Fruit fly (Drosophila melanogaster) whole organism, embryonic: ENCODE measurements around the gene CG14088.
A peak's percentile ranks its signal among the peaks of the same experiment; 100 is the strongest.

Source experiments
- Ada2b ChIP-seq: fragments of 200-800 bp; sonication (Bioruptor generic); IDR thresholded peaks from 2 replicates; pipeline ENCODE4 v1.3.6; 2022; ENCODE audit warnings: missing biosample characterization, missing genetic modification characterization
- B-H1 ChIP-seq: fragments of 200-800 bp; sonication (Bioruptor generic); IDR thresholded peaks from 3 replicates; pipeline ENCODE4 v1.3.6; 2022; ENCODE audit warnings: missing biosample characterization, missing genetic modification characterization
- CG10267 ChIP-seq: fragments of 200-800 bp; sonication (Bioruptor generic); optimal IDR thresholded peaks from 2 replicates; lab custom pipeline; 2018; ENCODE audit warnings: missing biosample characterization, mild to moderate bottlenecking, missing genetic modification characterization, moderate library complexity
- CG12236 ChIP-seq: fragments of 200-800 bp; sonication (Bioruptor generic); optimal IDR thresholded peaks from 2 replicates; lab custom pipeline; 2016; ENCODE audit warnings: missing biosample characterization, missing genetic modification characterization
- CG14014 ChIP-seq: fragments of 200-800 bp; sonication (Bioruptor generic); IDR thresholded peaks from 2 replicates; pipeline ENCODE4 v1.3.6; 2022; ENCODE audit warnings: missing biosample characterization, missing genetic modification characterization
- CG16815 ChIP-seq: fragments of 200-800 bp; sonication (Bioruptor generic); optimal IDR thresholded peaks from 3 replicates; lab custom pipeline; 2017; ENCODE audit warnings: missing biosample characterization, mild to moderate bottlenecking, missing genetic modification characterization
- CG3407 ChIP-seq: fragments of 200-800 bp; sonication (Bioruptor generic); optimal IDR thresholded peaks from 2 replicates; lab custom pipeline; 2018; ENCODE audit warnings: missing biosample characterization, mild to moderate bottlenecking, missing genetic modification characterization
- CG5953 ChIP-seq: fragments of 200-800 bp; sonication (Bioruptor generic); IDR thresholded peaks from 2 replicates; pipeline ENCODE4 v1.3.6; 2022; ENCODE audit warnings: missing biosample characterization, missing genetic modification characterization
- CG6654 ChIP-seq: fragments of 200-800 bp; sonication (Bioruptor generic); optimal IDR thresholded peaks from 2 replicates; lab custom pipeline; 2017; ENCODE audit warnings: missing biosample characterization, mild to moderate bottlenecking, missing genetic modification characterization
- CG6813 ChIP-seq: fragments of 200-800 bp; sonication (Bioruptor generic); optimal IDR thresholded peaks from 2 replicates; lab custom pipeline; 2017; ENCODE audit warnings: missing biosample characterization, missing genetic modification characterization, mild to moderate bottlenecking, moderate library complexity, missing genetic modification reagents
- CG6854 ChIP-seq: fragments of 200-800 bp; sonication (Bioruptor generic); optimal IDR thresholded peaks from 3 replicates; lab custom pipeline; 2017; ENCODE audit warnings: missing biosample characterization, mild to moderate bottlenecking, missing genetic modification characterization
- CG8290 ChIP-seq, 3 experiments: fragments of 200-800 bp; sonication (Bioruptor generic); optimal IDR thresholded peaks; 2 replicates each; lab custom pipeline; 2016 to 2019; ENCODE audit warnings: missing biosample characterization in 3 of 3, missing genetic modification characterization in 3 of 3, mild to moderate bottlenecking in 2 of 3, moderate library complexity in 1 of 3
- CG8765 ChIP-seq: fragments of 200-800 bp; sonication (Bioruptor generic); IDR thresholded peaks from 2 replicates; pipeline ENCODE4 v1.3.6; 2022; ENCODE audit warnings: missing biosample characterization, missing genetic modification characterization
- HLHmδ ChIP-seq: fragments of 200-800 bp; sonication (Bioruptor generic); optimal IDR thresholded peaks from 2 replicates; lab custom pipeline; 2018; ENCODE audit warnings: missing biosample characterization, mild to moderate bottlenecking, missing genetic modification characterization, moderate library complexity
- Hr51 ChIP-seq, 2 experiments: fragments of 200-800 bp; sonication (Bioruptor generic); optimal IDR thresholded peaks; 2 replicates in 1 of 2; 3 replicates in 1 of 2; lab custom pipeline; 2016 to 2018; ENCODE audit warnings: missing biosample characterization in 2 of 2, missing genetic modification characterization in 2 of 2, mild to moderate bottlenecking in 1 of 2, moderate library complexity in 1 of 2
- Hsf ChIP-seq: fragments of 200-800 bp; sonication (Bioruptor generic); optimal IDR thresholded peaks from 3 replicates; lab custom pipeline; 2016; ENCODE audit warnings: missing biosample characterization, missing genetic modification characterization
- Med ChIP-seq: fragments of 200-800 bp; sonication (Bioruptor generic); peaks from one replicate; lab custom pipeline; 2016; ENCODE audit warnings: missing biosample characterization, missing genetic modification characterization, mild to moderate bottlenecking, inconsistent platforms, moderate library complexity
- Meics ChIP-seq: fragments of 200-800 bp; sonication (Bioruptor generic); optimal IDR thresholded peaks from 2 replicates; lab custom pipeline; 2017; ENCODE audit warnings: missing biosample characterization, mild to moderate bottlenecking, missing genetic modification characterization
- Myb ChIP-seq: fragments of 200-800 bp; sonication (Bioruptor generic); optimal IDR thresholded peaks from 2 replicates; lab custom pipeline; 2016; ENCODE audit warnings: missing biosample characterization, missing genetic modification characterization
- Nf-YA ChIP-seq: fragments of 200-800 bp; sonication (Bioruptor generic); IDR thresholded peaks from 2 replicates; pipeline ENCODE4 v1.3.6; 2022; ENCODE audit warnings: missing biosample characterization, missing genetic modification characterization
- PHDP ChIP-seq: fragments of 200-800 bp; sonication (Bioruptor generic); optimal IDR thresholded peaks from 3 replicates; lab custom pipeline; 2018; ENCODE audit warnings: missing biosample characterization, mild to moderate bottlenecking, missing genetic modification characterization, moderate library complexity
- Stat92E ChIP-seq, 3 experiments: fragments of >200 bp in 2 of 3; fragments of 200-800 bp in 1 of 3; sonication (Bioruptor generic) in 1 of 3; optimal IDR thresholded peaks; 2 replicates each; lab custom pipeline; 2017 to 2019; ENCODE audit warnings: missing biosample characterization in 3 of 3, missing genetic modification characterization in 3 of 3, mild to moderate bottlenecking in 1 of 3, moderate library complexity in 1 of 3
- al ChIP-seq: fragments of 200-800 bp; sonication (Bioruptor generic); IDR thresholded peaks from 2 replicates; pipeline ENCODE4 v1.3.6; 2022; ENCODE audit warnings: missing biosample characterization, missing genetic modification characterization
- cas ChIP-seq: fragments of 200-800 bp; sonication (Bioruptor generic); IDR thresholded peaks from 2 replicates; pipeline ENCODE4 v1.3.6; 2022; ENCODE audit warnings: missing biosample characterization, missing genetic modification characterization
- dysf ChIP-seq: fragments of 200-800 bp; sonication (Bioruptor generic); IDR thresholded peaks from 3 replicates; pipeline ENCODE4 v1.3.6; 2022; ENCODE audit warnings: missing biosample characterization, missing genetic modification characterization
- fd64A ChIP-seq: fragments of 200-800 bp; sonication (Bioruptor generic); optimal IDR thresholded peaks from 3 replicates; lab custom pipeline; 2018; ENCODE audit warnings: missing biosample characterization, mild to moderate bottlenecking, missing genetic modification characterization
- gfzf ChIP-seq: fragments of 200-800 bp; sonication (Bioruptor generic); optimal IDR thresholded peaks from 2 replicates; lab custom pipeline; 2016; ENCODE audit warnings: missing biosample characterization, mild to moderate bottlenecking, missing genetic modification characterization, moderate library complexity
- grau ChIP-seq: fragments of 200-800 bp; optimal IDR thresholded peaks from 3 replicates; lab custom pipeline; 2019; ENCODE audit warnings: missing biosample characterization, mild to moderate bottlenecking, missing genetic modification characterization, moderate library complexity
- gsb-n ChIP-seq: fragments of 200-800 bp; sonication (Bioruptor generic); optimal IDR thresholded peaks from 3 replicates; lab custom pipeline; 2018; ENCODE audit warnings: missing biosample characterization, mild to moderate bottlenecking, missing genetic modification characterization
- kay ChIP-seq: fragments of 200-800 bp; sonication (Bioruptor generic); optimal IDR thresholded peaks from 2 replicates; lab custom pipeline; 2016; ENCODE audit warnings: missing biosample characterization, missing genetic modification characterization
- ken ChIP-seq: fragments of 200-800 bp; sonication (Bioruptor generic); IDR thresholded peaks from 3 replicates; pipeline ENCODE4 v1.3.6; 2022; ENCODE audit warnings: missing biosample characterization, missing genetic modification characterization
- lmd ChIP-seq: fragments of 200-800 bp; sonication (Bioruptor generic); IDR thresholded peaks from 2 replicates; pipeline ENCODE4 v1.3.6; 2022; ENCODE audit warnings: missing biosample characterization, missing genetic modification characterization
- mld ChIP-seq: fragments of 200-800 bp; sonication (Bioruptor generic); IDR thresholded peaks from 3 replicates; pipeline ENCODE4 v1.3.6; 2022; ENCODE audit warnings: missing biosample characterization, missing genetic modification characterization; ENCODE audit not compliant: partially characterized antibody
- pan ChIP-seq, 4 experiments: fragments of >200 bp in 3 of 4; fragments of 200-800 bp in 1 of 4; sonication (Bioruptor generic) in 1 of 4; optimal IDR thresholded peaks in 3 of 4; IDR thresholded peaks in 1 of 4; 2 replicates each; pipeline versions ENCODE4 v1.3.6 to Lab custom; 2017 to 2022; ENCODE audit warnings: missing biosample characterization in 2 of 4, missing genetic modification characterization in 2 of 4, mixed read lengths in 1 of 4
- pfk ChIP-seq: fragments of 200-800 bp; sonication (Bioruptor generic); optimal IDR thresholded peaks from 2 replicates; lab custom pipeline; 2018; ENCODE audit warnings: missing biosample characterization, mild to moderate bottlenecking, missing genetic modification characterization, moderate library complexity
- phol ChIP-seq: fragments of 200-800 bp; sonication (Bioruptor generic); optimal IDR thresholded peaks from 3 replicates; lab custom pipeline; 2018; ENCODE audit warnings: missing biosample characterization, mild to moderate bottlenecking, missing genetic modification characterization, moderate library complexity
- psq ChIP-seq: fragments of 200-800 bp; sonication (Bioruptor generic); optimal IDR thresholded peaks from 2 replicates; lab custom pipeline; 2017; ENCODE audit warnings: missing biosample characterization, missing genetic modification characterization
- repo ChIP-seq: fragments of 200-800 bp; sonication (Bioruptor generic); optimal IDR thresholded peaks from 2 replicates; lab custom pipeline; 2016; ENCODE audit warnings: missing biosample characterization, missing genetic modification characterization
- row ChIP-seq: fragments of 200-800 bp; sonication (Bioruptor generic); IDR thresholded peaks from 3 replicates; pipeline ENCODE4 v1.3.6; 2022; ENCODE audit warnings: missing biosample characterization, missing genetic modification characterization
- seq ChIP-seq: fragments of 200-800 bp; sonication (Bioruptor generic); IDR thresholded peaks from 2 replicates; pipeline ENCODE4 v1.3.6; 2022; ENCODE audit warnings: missing biosample characterization, missing genetic modification characterization
- sna ChIP-seq: fragments of 200-800 bp; sonication (Bioruptor generic); IDR thresholded peaks from 2 replicates; pipeline ENCODE4 v1.3.6; 2022; ENCODE audit warnings: missing biosample characterization, missing genetic modification characterization; ENCODE audit not compliant: partially characterized antibody
- so ChIP-seq: fragments of 200-800 bp; sonication (Bioruptor generic); IDR thresholded peaks from 3 replicates; pipeline ENCODE4 v1.3.6; 2022; ENCODE audit warnings: missing biosample characterization, missing genetic modification characterization
- tap ChIP-seq: fragments of 200-800 bp; optimal IDR thresholded peaks from 3 replicates; lab custom pipeline; 2019; ENCODE audit warnings: missing biosample characterization, mild to moderate bottlenecking, missing genetic modification characterization, moderate library complexity
- tin ChIP-seq: fragments of 200-800 bp; sonication (Bioruptor generic); optimal IDR thresholded peaks from 3 replicates; lab custom pipeline; 2016; ENCODE audit warnings: missing biosample characterization, missing genetic modification characterization
- vvl ChIP-seq: fragments of 200-800 bp; sonication (Bioruptor generic); IDR thresholded peaks from 2 replicates; pipeline ENCODE4 v1.3.6; 2022; ENCODE audit warnings: missing biosample characterization, missing genetic modification characterization
- z ChIP-seq: fragments of 200-800 bp; sonication (Bioruptor generic); IDR thresholded peaks from 3 replicates; pipeline ENCODE4 v1.3.6; 2022; ENCODE audit warnings: missing biosample characterization, missing genetic modification characterization
- zen2 ChIP-seq: fragments of 200-800 bp; sonication (Bioruptor generic); IDR thresholded peaks from 3 replicates; pipeline ENCODE4 v1.3.6; 2022; ENCODE audit warnings: missing biosample characterization, missing genetic modification characterization; ENCODE audit not compliant: partially characterized antibody

CG14088 gene

dm6 chr3L:19292440-19293175, 22.2 kb upstream of the CG14088 start, which contains the start of gene Gbs-76A (continued):
- TF ChIP-seq tap (tag; lab: Kevin White, UChicago): peak; percentile 75
- peak; percentile 21 to 91 for TF ChIP-seq Hr51 (GFP tag; optimal IDR thresholded peaks at IDR 0.05; lab: Kevin White, UChicago)
- TF ChIP-seq vvl (GFP tag; lab: Robert Waterston, UW): peak; percentile 75
- peak; percentile 86 for TF ChIP-seq CG6813 (GFP tag; lab: Kevin White, UChicago)
- TF ChIP-seq mld: no peak
- peak; percentile 55; the same call in 1 of the 2 replicates for TF ChIP-seq Nf-YA
- peak; percentile 79; the same call in 1 of the 2 replicates for TF ChIP-seq CG14014 (GFP tag; lab: Robert Waterston, UW)
- peak; percentile 88 for TF ChIP-seq phol
- TF ChIP-seq gfzf: no peak
- peak; percentile 72 for TF ChIP-seq Med (GFP tag; lab: Kevin White, UChicago)
- TF ChIP-seq CG8765 (GFP tag; lab: Robert Waterston, UW): no peak
- no peak for TF ChIP-seq repo
- TF ChIP-seq CG16815 (GFP tag; lab: Kevin White, UChicago): peak; percentile 60
- TF ChIP-seq gsb-n (tag; lab: Kevin White, UChicago): peak; percentile 71
- TF ChIP-seq CG6854 (GFP tag; lab: Kevin White, UChicago): peak; percentile 78
- TF ChIP-seq CG12236 (GFP tag; lab: Kevin White, UChicago): no peak
- peak; percentile 51 for TF ChIP-seq CG6654 (GFP tag; lab: Kevin White, UChicago)
- TF ChIP-seq B-H1 (GFP tag; lab: Robert Waterston, UW): peak; percentile 71
- peak; percentile 76 for TF ChIP-seq seq (GFP tag; lab: Robert Waterston, UW)
- TF ChIP-seq lmd (GFP tag; lab: Robert Waterston, UW): peak; percentile 87
- TF ChIP-seq pan (optimal IDR thresholded peaks at IDR 0.05; lab: Kevin White, UChicago): no peak
- peak in 1 of 2 experiments; percentile 78 for TF ChIP-seq pan (GFP tag; optimal IDR thresholded peaks at IDR 0.05 in 1 of 2, IDR thresholded peaks at IDR 0.05 in 1 of 2)
- TF ChIP-seq sna (GFP tag; lab: Robert Waterston, UW): peak; percentile 65
- TF ChIP-seq zen2 (GFP tag; lab: Robert Waterston, UW): no peak
- peak; percentile 67 for TF ChIP-seq al (GFP tag; lab: Robert Waterston, UW)
- peak; percentile 42 for TF ChIP-seq tin (GFP tag; lab: Kevin White, UChicago)
- TF ChIP-seq Meics (GFP tag; lab: Kevin White, UChicago): peak; percentile 89
- TF ChIP-seq Hsf (GFP tag; lab: Kevin White, UChicago): peak; percentile 21
- peak; percentile 56 for TF ChIP-seq CG3407 (GFP tag; lab: Kevin White, UChicago)
- peak; percentile 90 for TF ChIP-seq grau (tag; lab: Kevin White, UChicago)
- TF ChIP-seq kay (GFP tag; lab: Kevin White, UChicago): peak; percentile 44
- TF ChIP-seq CG10267 (tag; lab: Kevin White, UChicago): peak; percentile 76
- TF ChIP-seq HLHmδ: no peak
- TF ChIP-seq Stat92E (GFP tag; optimal IDR thresholded peaks at IDR 0.05; lab: Kevin White, UChicago): no peak
- TF ChIP-seq pfk (GFP tag; lab: Kevin White, UChicago): peak; percentile 28
- peak; percentile 85; the same call in 2 of the 3 replicates for TF ChIP-seq dysf (GFP tag; lab: Robert Waterston, UW)
- TF ChIP-seq CG5953: peak; percentile 33; the same call in 1 of the 2 replicates
- TF ChIP-seq so: no peak; the same call in 2 of the 3 replicates
- TF ChIP-seq z: no peak
- TF ChIP-seq psq (GFP tag; lab: Kevin White, UChicago): peak; percentile 10
- no peak for TF ChIP-seq CG8290 (GFP tag; optimal IDR thresholded peaks at IDR 0.05; lab: Kevin White, UChicago)
- peak in 1 of 2 experiments; percentile 13 for TF ChIP-seq CG8290 (tag; optimal IDR thresholded peaks at IDR 0.05; lab: Kevin White, UChicago)
- TF ChIP-seq PHDP: peak; percentile 93
- peak; percentile 96 for TF ChIP-seq row
- TF ChIP-seq cas (GFP tag; lab: Robert Waterston, UW): peak; percentile 27; the same call in 1 of the 2 replicates
- TF ChIP-seq ken: 0 out of 3 replicates have a peak, but pooled peaks have one; percentile 42
- TF ChIP-seq Ada2b (GFP tag; lab: Robert Waterston, UW): peak; percentile 76
- no peak for TF ChIP-seq fd64A
- no peak for TF ChIP-seq Myb
